Fruit fly (Drosophila melanogaster): ENCODE data around the gene Pus1.

Gene Pus1

dm6 chr3R:20542283-20543144, 50.0 kb downstream of the Pus1 start (continued):
- TF ChIP-seq CG4424 (GFP tag; optimal IDR thresholded peaks at IDR 0.05) = peak; percentile 14
- TF ChIP-seq sd (tag; optimal IDR thresholded peaks at IDR 0.05) = no peak
- TF ChIP-seq CG6175 (GFP tag; IDR thresholded peaks at IDR 0.05) = no peak
- TF ChIP-seq CG6683 (GFP tag; optimal IDR thresholded peaks at IDR 0.05) = no peak
- TF ChIP-seq lmd (GFP tag; IDR thresholded peaks at IDR 0.05) = no peak
- no peak for TF ChIP-seq CG13624 (GFP tag; optimal IDR thresholded peaks at IDR 0.05)
- TF ChIP-seq ftz-f1 (GFP tag; optimal IDR thresholded peaks at IDR 0.05) = no peak
- TF ChIP-seq ttk (GFP tag; IDR thresholded peaks at IDR 0.05) = no peak
- peak; percentile 52; the same call in 1 of the 3 replicates for TF ChIP-seq z (GFP tag; IDR thresholded peaks at IDR 0.05)
- no peak for TF ChIP-seq slp2 (GFP tag; optimal IDR thresholded peaks at IDR 0.05)
- peak; percentile 74 for TF ChIP-seq Kr (GFP tag; optimal IDR thresholded peaks at IDR 0.05)
- TF ChIP-seq CG14965 (GFP tag; optimal IDR thresholded peaks at IDR 0.05; ENCODE audit: borderline replicate concordance) = peak; percentile 11
- peak; percentile 67 for TF ChIP-seq CrebB (tag; optimal IDR thresholded peaks at IDR 0.05)
- TF ChIP-seq sc (optimal IDR thresholded peaks at IDR 0.05) = no peak
- TF ChIP-seq sc (GFP tag; optimal IDR thresholded peaks at IDR 0.05) = peak; percentile 14
- no peak for TF ChIP-seq lbe (GFP tag; optimal IDR thresholded peaks at IDR 0.05)
- TF ChIP-seq eve (GFP tag; optimal IDR thresholded peaks at IDR 0.05) = peak in 1 of 2 experiments; percentile 75
- no peak for TF ChIP-seq tx (GFP tag; optimal IDR thresholded peaks at IDR 0.05)
- no peak for TF ChIP-seq Aef1 (GFP tag; IDR thresholded peaks at IDR 0.05)
- no peak for TF ChIP-seq nerfin-2 (GFP tag; IDR thresholded peaks at IDR 0.05; ENCODE audit: partially characterized antibody)
- no peak for TF ChIP-seq CG16779 (GFP tag; IDR thresholded peaks at IDR 0.05)
- peak; percentile 50 for TF ChIP-seq CG12659 (GFP tag; optimal IDR thresholded peaks at IDR 0.05)
- TF ChIP-seq MTF-1 (GFP tag; optimal IDR thresholded peaks at IDR 0.05; ENCODE audit: borderline replicate concordance) = peak; percentile 70
- no peak for TF ChIP-seq btn (GFP tag; optimal IDR thresholded peaks at IDR 0.05)
- TF ChIP-seq odd (GFP tag; optimal IDR thresholded peaks at IDR 0.05) = peak; percentile 54
- no peak for TF ChIP-seq CG10959 (GFP tag; IDR thresholded peaks at IDR 0.05)
- TF ChIP-seq CkIIα-i1 (GFP tag; IDR thresholded peaks at IDR 0.05) = no peak
- TF ChIP-seq ranshi (GFP tag; IDR thresholded peaks at IDR 0.05) = no peak
- no peak for TF ChIP-seq ewg (GFP tag; optimal IDR thresholded peaks at IDR 0.05)
- no peak for TF ChIP-seq D19B (GFP tag; optimal IDR thresholded peaks at IDR 0.05)
- no peak for TF ChIP-seq sna (GFP tag; IDR thresholded peaks at IDR 0.05; ENCODE audit: partially characterized antibody)
- TF ChIP-seq tna (GFP tag; IDR thresholded peaks at IDR 0.05; ENCODE audit: partially characterized antibody) = no peak
- 0 out of 2 replicates have a peak, but pooled peaks have one; percentile 39 for TF ChIP-seq CG10321 (GFP tag; IDR thresholded peaks at IDR 0.05)
- TF ChIP-seq CG34422 (GFP tag; IDR thresholded peaks at IDR 0.05) = 0 out of 3 replicates have a peak, but pooled peaks have one; percentile 24
- TF ChIP-seq Dbx (GFP tag; IDR thresholded peaks at IDR 0.05) = no peak
- TF ChIP-seq CG12942 (GFP tag; optimal IDR thresholded peaks at IDR 0.05) = no peak
- no peak for TF ChIP-seq CG32767 (GFP tag; IDR thresholded peaks at IDR 0.05)
- TF ChIP-seq gcm (GFP tag; optimal IDR thresholded peaks at IDR 0.05) = peak; percentile 72
- peak; percentile 39 for TF ChIP-seq CG12299 (tag; optimal IDR thresholded peaks at IDR 0.05)
- TF ChIP-seq CG15514 (GFP tag; optimal IDR thresholded peaks at IDR 0.05) = no peak
- TF ChIP-seq CG6813 (GFP tag; optimal IDR thresholded peaks at IDR 0.05) = peak; percentile 77
- peak; percentile 60 for TF ChIP-seq CG4707 (GFP tag; optimal IDR thresholded peaks at IDR 0.05)
- TF ChIP-seq GATAe (GFP tag; conservative IDR thresholded peaks at IDR 0.05) = no peak
- TF ChIP-seq CG30020 (tag; optimal IDR thresholded peaks at IDR 0.05) = no peak
- peak; percentile 8 for TF ChIP-seq pnt (GFP tag; optimal IDR thresholded peaks at IDR 0.05)
- no peak for TF ChIP-seq Sin3A (optimal IDR thresholded peaks at IDR 0.05)
- TF ChIP-seq Dip2 (GFP tag; IDR thresholded peaks at IDR 0.05) = no peak
- TF ChIP-seq CG1647 (GFP tag; optimal IDR thresholded peaks at IDR 0.05) = no peak
- TF ChIP-seq nom (GFP tag; optimal IDR thresholded peaks at IDR 0.05) = no peak
- no peak for TF ChIP-seq Max (GFP tag; optimal IDR thresholded peaks at IDR 0.05)

All from whole organism, embryonic.